Worm (Caenorhabditis elegans) whole organism, L2 larva: ENCODE results near the gene C10A4.3.

Experiments
- aly-2 ChIP-seq: fragments of 150-350 bp; optimal IDR thresholded peaks from 2 replicates; lab custom pipeline; 2014; ENCODE audit warnings: missing biosample characterization, missing genetic modification characterization
- elt-1 ChIP-seq: fragments of 150-350 bp; optimal IDR thresholded peaks from 2 replicates; lab custom pipeline; 2014; ENCODE audit warnings: missing biosample characterization, missing genetic modification characterization
- lin-39 ChIP-seq: fragments of 150-350 bp; optimal IDR thresholded peaks from 2 replicates; lab custom pipeline; 2014; ENCODE audit warnings: missing biosample characterization, missing genetic modification reagents, missing genetic modification characterization
- nhr-237 ChIP-seq: fragments of 150-350 bp; optimal IDR thresholded peaks from 2 replicates; lab custom pipeline; 2014; ENCODE audit warnings: missing biosample characterization, missing genetic modification characterization
- unc-62 ChIP-seq: fragments of 150-350 bp; optimal IDR thresholded peaks from 2 replicates; lab custom pipeline; 2014; ENCODE audit warnings: missing biosample characterization, missing genetic modification reagents, missing genetic modification characterization
- zag-1 ChIP-seq: fragments of 150-350 bp; optimal IDR thresholded peaks from 2 replicates; lab custom pipeline; 2014; ENCODE audit warnings: missing biosample characterization, missing genetic modification characterization

ce11 chrX:7378608-7379007, 26.9 kb upstream of the C10A4.3 start:
- TF ChIP-seq zag-1 (tag; lab: Kevin White, UChicago): no peak
- TF ChIP-seq aly-2 (tag; lab: Kevin White, UChicago): no peak
- TF ChIP-seq elt-1 (tag; lab: Kevin White, UChicago): no peak
- no peak for TF ChIP-seq lin-39 (tag; lab: Kevin White, UChicago)
- no peak for TF ChIP-seq nhr-237 (tag; lab: Kevin White, UChicago)
- TF ChIP-seq unc-62 (GFP tag; lab: Kevin White, UChicago): no peak
